Worm (Caenorhabditis elegans): Measurements from ENCODE around the gene wdr-46.

DNA sequence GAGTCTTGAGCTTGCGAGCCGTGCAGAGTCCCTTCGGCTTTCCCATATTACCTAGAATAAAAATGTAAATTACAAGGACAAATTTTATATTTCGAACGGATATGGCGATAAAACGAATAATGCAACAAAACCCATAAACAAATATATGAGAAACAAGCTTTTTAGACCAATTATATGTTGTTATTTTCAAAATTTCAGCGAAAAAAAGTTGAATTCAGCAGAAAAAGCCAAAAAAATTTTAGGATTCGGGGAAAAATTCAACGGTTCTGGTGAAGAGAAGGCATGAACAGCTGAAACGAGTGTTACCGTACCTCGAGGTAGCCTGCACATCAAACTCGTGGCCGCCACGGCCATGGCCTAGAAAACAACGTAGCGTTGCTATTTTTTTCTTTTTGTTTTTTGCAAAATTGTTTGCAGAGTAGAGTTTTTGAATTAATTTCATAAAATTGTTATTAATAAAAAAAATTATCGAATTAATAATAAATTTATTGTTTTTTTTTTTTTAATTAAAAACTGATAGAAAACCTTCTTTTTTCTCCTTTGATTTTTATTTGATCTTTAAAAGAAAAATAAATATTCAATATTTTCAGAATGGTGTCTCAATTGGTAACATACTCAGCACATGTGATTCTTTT lies 19.1 kb downstream of the wdr-46 start, which contains the start of the genes rps-23 and dpm-3:
- TF ChIP-seq lin-13 (GFP tag; optimal IDR thresholded peaks at IDR 0.05) (peak; percentile 96), mes-2 (tag; optimal IDR thresholded peaks at IDR 0.05; ENCODE audit: poor library complexity, severe bottlenecking) (peak; percentile 99), nhr-25 (tag; optimal IDR thresholded peaks at IDR 0.05; ENCODE audit: borderline replicate concordance, insufficient read depth) (peak; percentile 89), ces-1 (GFP tag; optimal IDR thresholded peaks at IDR 0.05) (peak; percentile 16), lir-3 (tag; optimal IDR thresholded peaks at IDR 0.05) (no peak), vab-7 (GFP tag; IDR thresholded peaks at IDR 0.05) (peak; percentile 86), ztf-11 (tag; optimal IDR thresholded peaks at IDR 0.05) (no peak)
